Fruit fly (Drosophila melanogaster): ENCODE measurements around the gene Wnt6.
A peak's percentile ranks its signal among the peaks of the same experiment; 100 is the strongest.

Wnt6 gene

dm6 chr2L:7289880-7290279 lies 43.6 kb upstream of the Wnt6 start:
- TF ChIP-seq sv (GFP tag; optimal IDR thresholded peaks at IDR 0.05) (no peak), rgr (GFP tag; optimal IDR thresholded peaks at IDR 0.05) (no peak), Vsx2 (GFP tag; optimal IDR thresholded peaks at IDR 0.05; ENCODE audit: partially characterized antibody) (no peak)

dm6 chr2L:7290577-7290976 lies 42.9 kb upstream of the Wnt6 start:
- peak; percentile 16 for TF ChIP-seq Sp1 (GFP tag; optimal IDR thresholded peaks at IDR 0.05)
- TF ChIP-seq HLH106 (tag; optimal IDR thresholded peaks at IDR 0.05) = no peak
- TF ChIP-seq ey (GFP tag; optimal IDR thresholded peaks at IDR 0.05) = peak; percentile 15
- TF ChIP-seq rgr (GFP tag; optimal IDR thresholded peaks at IDR 0.05) = peak; percentile 12
- no peak for TF ChIP-seq sv (GFP tag; optimal IDR thresholded peaks at IDR 0.05)
- TF ChIP-seq OdsH (GFP tag; optimal IDR thresholded peaks at IDR 0.05) = peak; percentile 51
- peak in 1 of 2 experiments; percentile 6 for TF ChIP-seq foxo (GFP tag; optimal IDR thresholded peaks at IDR 0.05)
- peak; percentile 34 for TF ChIP-seq psq (GFP tag; optimal IDR thresholded peaks at IDR 0.05)
- peak; percentile 41 for TF ChIP-seq h (GFP tag; optimal IDR thresholded peaks at IDR 0.05)
- TF ChIP-seq Myc (optimal IDR thresholded peaks at IDR 0.05) = no peak

- no peak for TF ChIP-seq woc (GFP tag; optimal IDR thresholded peaks at IDR 0.05)
- no peak for TF ChIP-seq Hr78 (GFP tag; optimal IDR thresholded peaks at IDR 0.05)
- no peak for TF ChIP-seq rgr (GFP tag; optimal IDR thresholded peaks at IDR 0.05)
Observed at dm6 chr2L:7291968-7292367, 41.5 kb upstream of the Wnt6 start.

- TF ChIP-seq Myc (optimal IDR thresholded peaks at IDR 0.05) (no peak), dl (GFP tag; optimal IDR thresholded peaks at IDR 0.05; ENCODE audit: insufficient read depth in 1 of 2, partially characterized antibody in 2 of 2) (no peak), CG32264 (GFP tag; optimal IDR thresholded peaks at IDR 0.05) (no peak), h (GFP tag; optimal IDR thresholded peaks at IDR 0.05) (no peak), brk (GFP tag; optimal IDR thresholded peaks at IDR 0.05) (no peak), HLH106 (tag; optimal IDR thresholded peaks at IDR 0.05) (no peak), Sp1 (GFP tag; optimal IDR thresholded peaks at IDR 0.05) (no peak), CG9705 (GFP tag; optimal IDR thresholded peaks at IDR 0.05) (no peak), Dif (GFP tag; optimal IDR thresholded peaks at IDR 0.05; ENCODE audit: partially characterized antibody) (no peak), Hr83 (GFP tag; optimal IDR thresholded peaks at IDR 0.05; ENCODE audit: poor library complexity, severe bottlenecking) (no peak), GATAd (GFP tag; optimal IDR thresholded peaks at IDR 0.05) (no peak), Hr78 (GFP tag; optimal IDR thresholded peaks at IDR 0.05) (no peak), CrebA (GFP tag; optimal IDR thresholded peaks at IDR 0.05; ENCODE audit: borderline replicate concordance) (no peak)
Observed at dm6 chr2L:7293475-7294332, 39.8 kb upstream of the Wnt6 start.

- TF ChIP-seq dsf (GFP tag; optimal IDR thresholded peaks at IDR 0.05; ENCODE audit: borderline replicate concordance) (no peak), Myc (optimal IDR thresholded peaks at IDR 0.05) (no peak), GATAd (GFP tag; optimal IDR thresholded peaks at IDR 0.05) (no peak), pan (optimal IDR thresholded peaks at IDR 0.05) (no peak), sv (GFP tag; optimal IDR thresholded peaks at IDR 0.05) (no peak), Jra (GFP tag; optimal IDR thresholded peaks at IDR 0.05) (no peak), psq (GFP tag; optimal IDR thresholded peaks at IDR 0.05) (no peak), CrebA (GFP tag; optimal IDR thresholded peaks at IDR 0.05; ENCODE audit: borderline replicate concordance) (no peak), Mio (GFP tag; optimal IDR thresholded peaks at IDR 0.05) (no peak), Vsx2 (GFP tag; optimal IDR thresholded peaks at IDR 0.05; ENCODE audit: partially characterized antibody) (no peak), Hr83 (GFP tag; optimal IDR thresholded peaks at IDR 0.05; ENCODE audit: poor library complexity, severe bottlenecking) (no peak)
Observed at dm6 chr2L:7294964-7295363, 38.5 kb upstream of the Wnt6 start.

- TF ChIP-seq usp (GFP tag; optimal IDR thresholded peaks at IDR 0.05) (no peak), pan (optimal IDR thresholded peaks at IDR 0.05) (no peak), psq (GFP tag; optimal IDR thresholded peaks at IDR 0.05) (peak; percentile 9), HLH106 (tag; optimal IDR thresholded peaks at IDR 0.05) (peak; percentile 52), OdsH (GFP tag; optimal IDR thresholded peaks at IDR 0.05) (peak; percentile 23), Jra (GFP tag; optimal IDR thresholded peaks at IDR 0.05) (no peak), Mio (GFP tag; optimal IDR thresholded peaks at IDR 0.05) (no peak), GATAd (GFP tag; optimal IDR thresholded peaks at IDR 0.05) (no peak), rgr (GFP tag; optimal IDR thresholded peaks at IDR 0.05) (peak; percentile 45), ey (GFP tag; optimal IDR thresholded peaks at IDR 0.05) (peak; percentile 29), Vsx2 (GFP tag; optimal IDR thresholded peaks at IDR 0.05; ENCODE audit: partially characterized antibody) (no peak), foxo (GFP tag; optimal IDR thresholded peaks at IDR 0.05) (peak in 1 of 2 experiments; percentile 61), Hr83 (GFP tag; optimal IDR thresholded peaks at IDR 0.05; ENCODE audit: poor library complexity, severe bottlenecking) (no peak), fru (GFP tag; optimal IDR thresholded peaks at IDR 0.05) (peak; percentile 49), brk (GFP tag; optimal IDR thresholded peaks at IDR 0.05) (no peak), dl (GFP tag; optimal IDR thresholded peaks at IDR 0.05; ENCODE audit: insufficient read depth in 1 of 2, partially characterized antibody in 2 of 2) (no peak), woc (GFP tag; optimal IDR thresholded peaks at IDR 0.05) (peak; percentile 18), lola (GFP tag; optimal IDR thresholded peaks at IDR 0.05) (no peak), br (GFP tag; optimal IDR thresholded peaks at IDR 0.05) (peak; percentile 19), tai (GFP tag; optimal IDR thresholded peaks at IDR 0.05) (no peak), N (GFP tag; optimal IDR thresholded peaks at IDR 0.05) (no peak), Hr78 (GFP tag; optimal IDR thresholded peaks at IDR 0.05) (no peak), Hnf4 (GFP tag; optimal IDR thresholded peaks at IDR 0.05) (no peak), Dfd (GFP tag; optimal IDR thresholded peaks at IDR 0.05) (no peak), sage (GFP tag; optimal IDR thresholded peaks at IDR 0.05) (no peak), h (GFP tag; optimal IDR thresholded peaks at IDR 0.05) (peak; percentile 54), CG32264 (GFP tag; optimal IDR thresholded peaks at IDR 0.05) (no peak)
Observed at dm6 chr2L:7295924-7296323, 37.6 kb upstream of the Wnt6 start.

Measured in whole organism, wandering third instar larva.